Comparison of ENCODE assay signal across 1 fruit fly cellular context in genomic region chr2L:8898714-8899652, dm6.
TF ChIP-seq lines count a peak whose summit lies in the region.

Gene CG34398, plus strand, starts transcription at chr2L:8898786.

TF ChIP-seq in whole organism, embryonic, 481 proteins besides CTCF, POLR2A, EP300 and RAD21 (continued from another document):
- TF ChIP-seq lilli (GFP tag; optimal IDR thresholded peaks at IDR 0.05; lab: Kevin White, UChicago) (no peak), trem (tag; optimal IDR thresholded peaks at IDR 0.05; lab: Kevin White, UChicago) (no peak), p53 (GFP tag; optimal IDR thresholded peaks at IDR 0.05; lab: Kevin White, UChicago) (no peak), dati (GFP tag; IDR thresholded peaks at IDR 0.05; lab: Robert Waterston, UW) (no peak), al (GFP tag; IDR thresholded peaks at IDR 0.05; lab: Robert Waterston, UW) (no peak), YL-1 (GFP tag; optimal IDR thresholded peaks at IDR 0.05; lab: Kevin White, UChicago) (no peak), CG8089 (GFP tag; optimal IDR thresholded peaks at IDR 0.05; lab: Kevin White, UChicago) (no peak), chinmo (GFP tag; IDR thresholded peaks at IDR 0.05; lab: Robert Waterston, UW; ENCODE audit: partially characterized antibody) (peak; percentile 68; the same call in 2 of the 4 replicates), CG17359 (tag; optimal IDR thresholded peaks at IDR 0.05; lab: Kevin White, UChicago) (no peak), CG8924 (tag; optimal IDR thresholded peaks at IDR 0.05; lab: Kevin White, UChicago) (no peak), cad (GFP tag; optimal IDR thresholded peaks at IDR 0.05; lab: Kevin White, UChicago) (no peak), CG2875 (GFP tag; optimal IDR thresholded peaks at IDR 0.05; lab: Kevin White, UChicago) (no peak), ash1 (GFP tag; optimal IDR thresholded peaks at IDR 0.05; lab: Kevin White, UChicago) (no peak), sens (GFP tag; lab: Kevin White, UChicago) (peak; percentile 55), HmgZ (tag; optimal IDR thresholded peaks at IDR 0.05; lab: Kevin White, UChicago) (no peak), pum (GFP tag; optimal IDR thresholded peaks at IDR 0.05; lab: Kevin White, UChicago) (no peak), Sin3A (optimal IDR thresholded peaks at IDR 0.05; lab: Kevin White, UChicago) (no peak), abd-A (tag; optimal IDR thresholded peaks at IDR 0.05; lab: Kevin White, UChicago) (peak; percentile 13), ind (GFP tag; optimal IDR thresholded peaks at IDR 0.05; lab: Kevin White, UChicago) (no peak), vvl (GFP tag; IDR thresholded peaks at IDR 0.05; lab: Robert Waterston, UW) (peak; percentile 41), toy (GFP tag; IDR thresholded peaks at IDR 0.05; lab: Robert Waterston, UW) (0 out of 2 replicates have a peak, but pooled peaks have one; percentile 9), CG15073 (GFP tag; optimal IDR thresholded peaks at IDR 0.05; lab: Kevin White, UChicago) (no peak), yki (optimal IDR thresholded peaks at IDR 0.05; lab: Kevin White, UChicago) (no peak), sr (GFP tag; IDR thresholded peaks at IDR 0.05; lab: Robert Waterston, UW) (peak; percentile 61; the same call in 2 of the 3 replicates), CG13894 (tag; optimal IDR thresholded peaks at IDR 0.05; lab: Kevin White, UChicago) (peak; percentile 30), Hr51 (GFP tag; optimal IDR thresholded peaks at IDR 0.05; lab: Kevin White, UChicago) (no peak), Jarid2 (GFP tag; optimal IDR thresholded peaks at IDR 0.05; lab: Kevin White, UChicago) (peak; percentile 80), ci (GFP tag; IDR thresholded peaks at IDR 0.05; lab: Robert Waterston, UW) (peak; percentile 24; the same call in 1 of the 3 replicates), lbe (GFP tag; optimal IDR thresholded peaks at IDR 0.05; lab: Kevin White, UChicago) (no peak), btn (GFP tag; optimal IDR thresholded peaks at IDR 0.05; lab: Kevin White, UChicago) (no peak), CG8290 (GFP tag; optimal IDR thresholded peaks at IDR 0.05; lab: Kevin White, UChicago) (no peak), CG8290 (tag; optimal IDR thresholded peaks at IDR 0.05; lab: Kevin White, UChicago) (peak in 1 of 2 experiments; percentile 51), CG13287 (GFP tag; IDR thresholded peaks at IDR 0.05; lab: Robert Waterston, UW; ENCODE audit: partially characterized antibody) (peak; percentile 38; the same call in 1 of the 2 replicates), dan (GFP tag; IDR thresholded peaks at IDR 0.05; lab: Robert Waterston, UW) (no peak), unpg (GFP tag; optimal IDR thresholded peaks at IDR 0.05; lab: Kevin White, UChicago) (no peak), CG7928 (GFP tag; optimal IDR thresholded peaks at IDR 0.05; lab: Kevin White, UChicago) (no peak), pb (GFP tag; optimal IDR thresholded peaks at IDR 0.05; lab: Kevin White, UChicago) (no peak), ewg (GFP tag; optimal IDR thresholded peaks at IDR 0.05; lab: Kevin White, UChicago) (no peak), crp (GFP tag; optimal IDR thresholded peaks at IDR 0.05; lab: Kevin White, UChicago) (no peak), CG14050 (GFP tag; IDR thresholded peaks at IDR 0.05; lab: Robert Waterston, UW) (no peak), CG10431 (GFP tag; optimal IDR thresholded peaks at IDR 0.05; lab: Kevin White, UChicago) (no peak), corto (GFP tag; optimal IDR thresholded peaks at IDR 0.05; lab: Kevin White, UChicago) (no peak), bbx (GFP tag; IDR thresholded peaks at IDR 0.05; lab: Robert Waterston, UW; ENCODE audit: partially characterized antibody) (0 out of 2 replicates have a peak, but pooled peaks have one; percentile 13), CG17829 (tag; optimal IDR thresholded peaks at IDR 0.05; lab: Kevin White, UChicago) (no peak), CG10147 (GFP tag; optimal IDR thresholded peaks at IDR 0.05; lab: Kevin White, UChicago) (no peak), scrt (GFP tag; optimal IDR thresholded peaks at IDR 0.05; lab: Kevin White, UChicago) (no peak), CG30431 (GFP tag; optimal IDR thresholded peaks at IDR 0.05; lab: Kevin White, UChicago) (no peak), Sox102F (GFP tag; optimal IDR thresholded peaks at IDR 0.05; lab: Kevin White, UChicago) (no peak), Drgx (GFP tag; IDR thresholded peaks at IDR 0.05; lab: Robert Waterston, UW) (peak; percentile 45), Chrac-16 (GFP tag; optimal IDR thresholded peaks at IDR 0.05; lab: Kevin White, UChicago) (no peak), ems (GFP tag; optimal IDR thresholded peaks at IDR 0.05; lab: Kevin White, UChicago) (no peak), knrl (GFP tag; IDR thresholded peaks at IDR 0.05; lab: Robert Waterston, UW; ENCODE audit: partially characterized antibody) (no peak), fu2 (GFP tag; optimal IDR thresholded peaks at IDR 0.05; lab: Kevin White, UChicago) (no peak), Bdp1 (GFP tag; optimal IDR thresholded peaks at IDR 0.05; lab: Kevin White, UChicago) (no peak), Deaf1 (tag; optimal IDR thresholded peaks at IDR 0.05; lab: Kevin White, UChicago) (no peak), vnd (GFP tag; IDR thresholded peaks at IDR 0.05; lab: Robert Waterston, UW; ENCODE audit: partially characterized antibody) (no peak), CG11560 (tag; IDR thresholded peaks at IDR 0.05; lab: Robert Waterston, UW) (no peak), cato (GFP tag; optimal IDR thresholded peaks at IDR 0.05; lab: Kevin White, UChicago; ENCODE audit: borderline replicate concordance) (no peak), ara (GFP tag; IDR thresholded peaks at IDR 0.05; lab: Robert Waterston, UW) (peak; percentile 40; the same call in 1 of the 2 replicates), Hmx (GFP tag; optimal IDR thresholded peaks at IDR 0.05; lab: Kevin White, UChicago) (no peak), kah (GFP tag; optimal IDR thresholded peaks at IDR 0.05; lab: Kevin White, UChicago) (no peak), shn (GFP tag; optimal IDR thresholded peaks at IDR 0.05; lab: Kevin White, UChicago) (no peak), kni (GFP tag; optimal IDR thresholded peaks at IDR 0.05; lab: Kevin White, UChicago) (no peak), psq (GFP tag; optimal IDR thresholded peaks at IDR 0.05; lab: Kevin White, UChicago) (no peak), CG12299 (tag; optimal IDR thresholded peaks at IDR 0.05; lab: Kevin White, UChicago) (no peak), CG12236 (GFP tag; optimal IDR thresholded peaks at IDR 0.05; lab: Kevin White, UChicago) (no peak), E2f1 (GFP tag; IDR thresholded peaks at IDR 0.05; lab: Robert Waterston, UW) (no peak), jing (GFP tag; optimal IDR thresholded peaks at IDR 0.05; lab: Kevin White, UChicago) (no peak), CG17912 (GFP tag; optimal IDR thresholded peaks at IDR 0.05; lab: Kevin White, UChicago) (no peak), cg (GFP tag; optimal IDR thresholded peaks at IDR 0.05; lab: Kevin White, UChicago) (peak; percentile 28), Nf-YB (GFP tag; optimal IDR thresholded peaks at IDR 0.05; lab: Kevin White, UChicago) (no peak), trh (GFP tag; optimal IDR thresholded peaks at IDR 0.05; lab: Kevin White, UChicago) (no peak), CG1832 (GFP tag; optimal IDR thresholded peaks at IDR 0.05; lab: Kevin White, UChicago) (no peak), CG3281 (GFP tag; optimal IDR thresholded peaks at IDR 0.05; lab: Kevin White, UChicago) (no peak), CG2889 (GFP tag; IDR thresholded peaks at IDR 0.05; lab: Robert Waterston, UW) (no peak), tio (GFP tag; optimal IDR thresholded peaks at IDR 0.05; lab: Kevin White, UChicago) (no peak), CG32767 (GFP tag; IDR thresholded peaks at IDR 0.05; lab: Robert Waterston, UW) (no peak), chm (GFP tag; IDR thresholded peaks at IDR 0.05; lab: Robert Waterston, UW) (no peak), schlank (tag; optimal IDR thresholded peaks at IDR 0.05; lab: Kevin White, UChicago) (no peak), CG4404 (GFP tag; IDR thresholded peaks at IDR 0.05; lab: Robert Waterston, UW) (no peak), CG10543 (GFP tag; optimal IDR thresholded peaks at IDR 0.05; lab: Kevin White, UChicago) (peak; percentile 15), nmo (GFP tag; optimal IDR thresholded peaks at IDR 0.05; lab: Kevin White, UChicago) (no peak), CG3995 (GFP tag; optimal IDR thresholded peaks at IDR 0.05; lab: Kevin White, UChicago) (peak; percentile 53), grn (GFP tag; optimal IDR thresholded peaks at IDR 0.05; lab: Kevin White, UChicago) (no peak), hb (GFP tag; IDR thresholded peaks at IDR 0.05; lab: Robert Waterston, UW; ENCODE audit: partially characterized antibody) (no peak), nerfin-1 (tag; optimal IDR thresholded peaks at IDR 0.05; lab: Kevin White, UChicago) (no peak), CG15514 (GFP tag; optimal IDR thresholded peaks at IDR 0.05; lab: Kevin White, UChicago) (no peak), Hr78 (GFP tag; optimal IDR thresholded peaks at IDR 0.05; lab: Kevin White, UChicago) (no peak), cas (GFP tag; IDR thresholded peaks at IDR 0.05; lab: Robert Waterston, UW) (no peak), hth (optimal IDR thresholded peaks at IDR 0.05; lab: Kevin White, UChicago) (no peak), CG6813 (GFP tag; optimal IDR thresholded peaks at IDR 0.05; lab: Kevin White, UChicago) (peak; percentile 2), dysf (GFP tag; IDR thresholded peaks at IDR 0.05; lab: Robert Waterston, UW) (no peak), sim (GFP tag; IDR thresholded peaks at IDR 0.05; lab: Robert Waterston, UW) (0 out of 2 replicates have a peak, but pooled peaks have one; percentile 11), CG12769 (tag; optimal IDR thresholded peaks at IDR 0.05; lab: Kevin White, UChicago) (peak; percentile 3), sima (GFP tag; optimal IDR thresholded peaks at IDR 0.05; lab: Kevin White, UChicago) (no peak), nom (GFP tag; optimal IDR thresholded peaks at IDR 0.05; lab: Kevin White, UChicago) (peak; percentile 35), CG2116 (GFP tag; optimal IDR thresholded peaks at IDR 0.05; lab: Kevin White, UChicago) (no peak), vfl (GFP tag; optimal IDR thresholded peaks at IDR 0.05; lab: Kevin White, UChicago) (no peak)
TF ChIP-seq in whole organism, embryonic: peak in this region for 26.
